Worm (Caenorhabditis elegans): ENCODE measurements around the gene K11D12.12.

Gene K11D12.12

ce11 chrV:5052233-5052632 is at the start of gene K11D12.12:
TSS of gene K11D12.12 (plus strand) at chrV:5052261.
- no peak for TF ChIP-seq lsy-2 (tag; optimal IDR thresholded peaks at IDR 0.05)
- no peak for TF ChIP-seq nhr-28 (tag; optimal IDR thresholded peaks at IDR 0.05)
- TF ChIP-seq nhr-20 (tag; optimal IDR thresholded peaks at IDR 0.05) = no peak
- no peak for TF ChIP-seq lir-3 (tag; optimal IDR thresholded peaks at IDR 0.05; ENCODE audit: poor library complexity)
- TF ChIP-seq ceh-63 (GFP tag; optimal IDR thresholded peaks at IDR 0.05) = no peak
- no peak for TF ChIP-seq fkh-4 (tag; optimal IDR thresholded peaks at IDR 0.05; ENCODE audit: borderline replicate concordance)
- no peak for TF ChIP-seq efl-1 (optimal IDR thresholded peaks at IDR 0.05)
- peak in 1 of 2 experiments; percentile 91 for TF ChIP-seq efl-1 (GFP tag; optimal IDR thresholded peaks at IDR 0.05 in 1 of 2)

- TF ChIP-seq lsy-2 (tag; optimal IDR thresholded peaks at IDR 0.05) = no peak
- peak; percentile 47 for TF ChIP-seq elt-2 (tag; optimal IDR thresholded peaks at IDR 0.05)
Observed at ce11 chrV:5012193-5012853, 39.7 kb upstream of the K11D12.12 start, which contains the start of gene srr-6. TSS of gene srr-6 (plus strand) at chrV:5012803.

- TF ChIP-seq nhr-237 (tag; optimal IDR thresholded peaks at IDR 0.05) (peak; percentile 45), nhr-71 (tag; optimal IDR thresholded peaks at IDR 0.05) (peak; percentile 61), isw-1 (GFP tag; IDR thresholded peaks at IDR 0.05) (no peak), fkh-8 (tag; optimal IDR thresholded peaks at IDR 0.05) (peak; percentile 77), rnt-1 (tag; optimal IDR thresholded peaks at IDR 0.05) (no peak), nhr-20 (tag; optimal IDR thresholded peaks at IDR 0.05) (no peak)
Observed at ce11 chrV:5016728-5017127, 35.3 kb upstream of the K11D12.12 start.

ce11 chrV:5018067-5018466 is 34.0 kb upstream of the K11D12.12 start:
- TF ChIP-seq aly-2 (tag; optimal IDR thresholded peaks at IDR 0.05) (no peak), ets-5 (GFP tag; IDR thresholded peaks at IDR 0.05) (no peak), nhr-90 (tag; optimal IDR thresholded peaks at IDR 0.05; ENCODE audit: poor library complexity) (peak; percentile 35), hpl-2 (GFP tag; optimal IDR thresholded peaks at IDR 0.05) (no peak), nhr-71 (tag; optimal IDR thresholded peaks at IDR 0.05) (peak; percentile 3), lin-35 (GFP tag; optimal IDR thresholded peaks at IDR 0.05) (peak in 1 of 2 experiments; percentile 13), lin-15B (tag; optimal IDR thresholded peaks at IDR 0.05) (no peak), tlp-1 (tag; optimal IDR thresholded peaks at IDR 0.05) (peak; percentile 66), nhr-20 (tag; optimal IDR thresholded peaks at IDR 0.05) (peak; percentile 10), jun-1 (tag; optimal IDR thresholded peaks at IDR 0.05) (peak; percentile 20), elt-2 (tag; optimal IDR thresholded peaks at IDR 0.05) (peak; percentile 92), hlh-17 (GFP tag; optimal IDR thresholded peaks at IDR 0.05; ENCODE audit: borderline replicate concordance) (no peak), lin-14 (GFP tag; optimal IDR thresholded peaks at IDR 0.05) (no peak), mef-2 (tag; optimal IDR thresholded peaks at IDR 0.05) (no peak)

ce11 chrV:5018810-5019274 is 33.2 kb upstream of the K11D12.12 start, which contains the start of gene srr-4:
TSS of gene srr-4 (plus strand) at chrV:5019224.
- TF ChIP-seq nhr-71 (tag; optimal IDR thresholded peaks at IDR 0.05) (peak; percentile 20), ztf-11 (tag; optimal IDR thresholded peaks at IDR 0.05) (no peak), skn-1 (tag; optimal IDR thresholded peaks at IDR 0.05) (peak; percentile 79), unc-86 (tag; optimal IDR thresholded peaks at IDR 0.05) (no peak), rnt-1 (tag; optimal IDR thresholded peaks at IDR 0.05) (no peak), nhr-19 (GFP tag; conservative IDR thresholded peaks at IDR 0.05) (no peak), ztf-4 (tag; optimal IDR thresholded peaks at IDR 0.05) (no peak), fkh-8 (tag; optimal IDR thresholded peaks at IDR 0.05) (peak; percentile 13), hpl-2 (GFP tag; optimal IDR thresholded peaks at IDR 0.05) (no peak)

- TF ChIP-seq ceh-88 (GFP tag; IDR thresholded peaks at IDR 0.05) (no peak), Y116A8C.19 (tag; optimal IDR thresholded peaks at IDR 0.05; ENCODE audit: borderline replicate concordance) (no peak), fos-1 (tag; optimal IDR thresholded peaks at IDR 0.05) (no peak), tbx-2 (tag; optimal IDR thresholded peaks at IDR 0.05) (no peak), swsn-7 (tag; optimal IDR thresholded peaks at IDR 0.05) (no peak), lin-35 (GFP tag; optimal IDR thresholded peaks at IDR 0.05) (no peak), xbp-1 (tag; optimal IDR thresholded peaks at IDR 0.05) (no peak), egl-13 (tag; optimal IDR thresholded peaks at IDR 0.05) (no peak), nhr-28 (tag; optimal IDR thresholded peaks at IDR 0.05) (no peak), hpl-2 (GFP tag; optimal IDR thresholded peaks at IDR 0.05) (no peak), nhr-71 (tag; optimal IDR thresholded peaks at IDR 0.05) (no peak), sptf-1 (tag; optimal IDR thresholded peaks at IDR 0.05) (no peak), ceh-8 (GFP tag; optimal IDR thresholded peaks at IDR 0.05) (no peak), dsc-1 (tag; optimal IDR thresholded peaks at IDR 0.05) (no peak), aly-2 (tag; optimal IDR thresholded peaks at IDR 0.05) (no peak), skn-1 (tag; optimal IDR thresholded peaks at IDR 0.05) (no peak), F16B12.6 (tag; optimal IDR thresholded peaks at IDR 0.05) (no peak), nhr-12 (tag; optimal IDR thresholded peaks at IDR 0.05) (no peak)
Observed at ce11 chrV:5023355-5023754, 28.7 kb upstream of the K11D12.12 start.

Measured in whole organism, L1 larva.